Fruit fly (Drosophila melanogaster) whole organism, embryonic: ENCODE results near the gene CG8142.

Experiments
- B-H2 ChIP-seq: fragments of 200-800 bp; sonication (Bioruptor generic); optimal IDR thresholded peaks from 2 replicates; lab custom pipeline; 2018; ENCODE audit warnings: missing biosample characterization, mild to moderate bottlenecking, missing genetic modification characterization
- CG10147 ChIP-seq: fragments of 200-800 bp; sonication (Bioruptor generic); optimal IDR thresholded peaks from 2 replicates; lab custom pipeline; 2019; ENCODE audit warnings: missing biosample characterization, mild to moderate bottlenecking, missing genetic modification characterization, moderate library complexity
- CG11456 ChIP-seq: fragments of 200-800 bp; sonication (Bioruptor generic); IDR thresholded peaks from 3 replicates; pipeline ENCODE4 v1.3.6; 2022; ENCODE audit warnings: missing biosample characterization, missing genetic modification characterization
- CG12391 ChIP-seq: fragments of 200-800 bp; sonication (Bioruptor generic); optimal IDR thresholded peaks from 3 replicates; lab custom pipeline; 2018; ENCODE audit warnings: missing biosample characterization, mild to moderate bottlenecking, missing genetic modification characterization, moderate library complexity
- CG12744 ChIP-seq: fragments of 200-800 bp; sonication (Bioruptor generic); optimal IDR thresholded peaks from 2 replicates; lab custom pipeline; 2016; ENCODE audit warnings: missing biosample characterization, missing genetic modification characterization
- CG13296 ChIP-seq: fragments of 200-800 bp; sonication (Bioruptor generic); optimal IDR thresholded peaks from 3 replicates; lab custom pipeline; 2018; ENCODE audit warnings: missing biosample characterization, mild to moderate bottlenecking, missing genetic modification characterization
- CG13424 ChIP-seq: fragments of 200-800 bp; sonication (Bioruptor generic); optimal IDR thresholded peaks from 2 replicates; lab custom pipeline; 2019; ENCODE audit warnings: missing biosample characterization, mild to moderate bottlenecking, missing genetic modification characterization, moderate library complexity
- CG2116 ChIP-seq: fragments of 200-800 bp; sonication (Bioruptor generic); optimal IDR thresholded peaks from 3 replicates; lab custom pipeline; 2018; ENCODE audit warnings: missing biosample characterization, mild to moderate bottlenecking, missing genetic modification characterization
- CG30403 ChIP-seq: fragments of 200-800 bp; sonication (Bioruptor generic); optimal IDR thresholded peaks from 3 replicates; lab custom pipeline; 2016; ENCODE audit warnings: missing biosample characterization, missing genetic modification characterization
- CG33557 ChIP-seq: fragments of 200-800 bp; sonication (Bioruptor generic); optimal IDR thresholded peaks from 2 replicates; lab custom pipeline; 2019; ENCODE audit warnings: missing biosample characterization, mild to moderate bottlenecking, missing genetic modification characterization, moderate library complexity
- CG34376 ChIP-seq: fragments of 200-800 bp; sonication (Bioruptor generic); optimal IDR thresholded peaks from 2 replicates; lab custom pipeline; 2018; ENCODE audit warnings: missing biosample characterization, mild to moderate bottlenecking, missing genetic modification characterization
- CG4617 ChIP-seq: fragments of 200-800 bp; sonication (Bioruptor generic); optimal IDR thresholded peaks from 3 replicates; lab custom pipeline; 2016; ENCODE audit warnings: missing biosample characterization, missing genetic modification characterization, borderline replicate concordance
- CG4730 ChIP-seq: fragments of 200-800 bp; sonication (Bioruptor generic); IDR thresholded peaks from 2 replicates; pipeline ENCODE4 v1.3.6; 2022; ENCODE audit warnings: missing biosample characterization, missing genetic modification characterization
- CG6689 ChIP-seq: fragments of 200-800 bp; sonication (Bioruptor generic); IDR thresholded peaks from 2 replicates; pipeline ENCODE4 v1.3.6; 2022; ENCODE audit warnings: missing biosample characterization, missing genetic modification characterization
- CG8924 ChIP-seq: fragments of 200-800 bp; optimal IDR thresholded peaks from 3 replicates; lab custom pipeline; 2019; ENCODE audit warnings: missing biosample characterization, mild to moderate bottlenecking, missing genetic modification characterization, moderate library complexity
- CG9727 ChIP-seq: fragments of 200-800 bp; sonication (Bioruptor generic); optimal IDR thresholded peaks from 3 replicates; lab custom pipeline; 2017; ENCODE audit warnings: missing biosample characterization, mild to moderate bottlenecking, missing genetic modification characterization
- CG9797 ChIP-seq: fragments of 200-800 bp; sonication (Bioruptor generic); optimal IDR thresholded peaks from 3 replicates; lab custom pipeline; 2018; ENCODE audit warnings: missing biosample characterization, mild to moderate bottlenecking, missing genetic modification characterization
- CG9932 ChIP-seq: fragments of 200-800 bp; sonication (Bioruptor generic); IDR thresholded peaks from 2 replicates; pipeline ENCODE4 v1.3.6; 2022; ENCODE audit warnings: missing biosample characterization, missing genetic modification characterization
- D ChIP-seq, 2 experiments: fragments of 200-800 bp in 1 of 2; fragments of >200 bp in 1 of 2; sonication (Bioruptor generic) in 1 of 2; optimal IDR thresholded peaks; 2 replicates in 1 of 2; 3 replicates in 1 of 2; lab custom pipeline; 2017; ENCODE audit warnings: mild to moderate bottlenecking in 1 of 2, missing biosample characterization in 1 of 2, missing genetic modification characterization in 1 of 2, missing genetic modification reagents in 1 of 2
- Dad ChIP-seq: fragments of 200-800 bp; sonication (Bioruptor generic); optimal IDR thresholded peaks from 3 replicates; lab custom pipeline; 2016; ENCODE audit warnings: missing biosample characterization, missing genetic modification characterization
- Dp ChIP-seq: fragments of 200-800 bp; sonication (Bioruptor generic); optimal IDR thresholded peaks from 2 replicates; lab custom pipeline; 2018; ENCODE audit warnings: missing biosample characterization, mild to moderate bottlenecking, missing genetic modification characterization, moderate library complexity
- Drgx ChIP-seq: fragments of 200-800 bp; sonication (Bioruptor generic); IDR thresholded peaks from 2 replicates; pipeline ENCODE4 v1.3.6; 2022; ENCODE audit warnings: missing biosample characterization, missing genetic modification characterization
- Hr51 ChIP-seq, 2 experiments: fragments of 200-800 bp; sonication (Bioruptor generic); optimal IDR thresholded peaks; 2 replicates in 1 of 2; 3 replicates in 1 of 2; lab custom pipeline; 2016 to 2018; ENCODE audit warnings: missing biosample characterization in 2 of 2, missing genetic modification characterization in 2 of 2, mild to moderate bottlenecking in 1 of 2, moderate library complexity in 1 of 2
- Hsf ChIP-seq: fragments of 200-800 bp; sonication (Bioruptor generic); optimal IDR thresholded peaks from 3 replicates; lab custom pipeline; 2016; ENCODE audit warnings: missing biosample characterization, missing genetic modification characterization
- Mad ChIP-seq: fragments of 200-800 bp; sonication (Bioruptor generic); optimal IDR thresholded peaks from 2 replicates; lab custom pipeline; 2016; ENCODE audit warnings: missing biosample characterization, missing genetic modification characterization
- Max ChIP-seq: fragments of 200-800 bp; sonication (Bioruptor generic); optimal IDR thresholded peaks from 2 replicates; lab custom pipeline; 2016; ENCODE audit warnings: missing biosample characterization, mild to moderate bottlenecking, missing genetic modification characterization
- Oli ChIP-seq: fragments of 200-800 bp; sonication (Bioruptor generic); optimal IDR thresholded peaks from 2 replicates; lab custom pipeline; 2018; ENCODE audit warnings: missing biosample characterization, mild to moderate bottlenecking, missing genetic modification characterization, moderate library complexity
- Opbp ChIP-seq: fragments of 200-800 bp; sonication (Bioruptor generic); IDR thresholded peaks from 3 replicates; pipeline ENCODE4 v1.3.6; 2022; ENCODE audit warnings: missing biosample characterization, missing genetic modification characterization; ENCODE audit not compliant: partially characterized antibody
- Poxn ChIP-seq: fragments of 200-800 bp; sonication (Bioruptor generic); IDR thresholded peaks from 2 replicates; pipeline ENCODE4 v1.3.6; 2022; ENCODE audit warnings: missing biosample characterization, missing genetic modification characterization
- Sin3A ChIP-seq: fragments of >200 bp; optimal IDR thresholded peaks from 2 replicates; lab custom pipeline; 2018
- Trl ChIP-seq, 3 experiments: fragments of >200 bp in 2 of 3; fragments of 200-800 bp in 1 of 3; sonication (Bioruptor generic) in 1 of 3; optimal IDR thresholded peaks; 2 replicates in 1 of 3; 3 replicates in 2 of 3; lab custom pipeline; 2016 to 2017; ENCODE audit warnings: missing biosample characterization in 1 of 3, missing genetic modification characterization in 1 of 3
- Xrp1 ChIP-seq: fragments of 200-800 bp; sonication (Bioruptor generic); IDR thresholded peaks from 2 replicates; pipeline ENCODE4 v1.3.6; 2022; ENCODE audit warnings: missing biosample characterization, missing genetic modification characterization
- ara ChIP-seq: fragments of 200-800 bp; sonication (Bioruptor generic); IDR thresholded peaks from 2 replicates; pipeline ENCODE4 v1.3.6; 2022; ENCODE audit warnings: missing biosample characterization, missing genetic modification characterization
- ato ChIP-seq: fragments of 200-800 bp; sonication (Bioruptor generic); IDR thresholded peaks from 2 replicates; pipeline ENCODE4 v1.3.6; 2022; ENCODE audit warnings: missing biosample characterization, missing genetic modification characterization; ENCODE audit not compliant: partially characterized antibody
- chm ChIP-seq: fragments of 200-800 bp; sonication (Bioruptor generic); IDR thresholded peaks from 2 replicates; pipeline ENCODE4 v1.3.6; 2022; ENCODE audit warnings: missing biosample characterization, missing genetic modification characterization
- dmrt11E ChIP-seq: fragments of 200-800 bp; sonication (Bioruptor generic); optimal IDR thresholded peaks from 3 replicates; lab custom pipeline; 2018; ENCODE audit warnings: missing biosample characterization, mild to moderate bottlenecking, missing genetic modification characterization, moderate library complexity
- dpn ChIP-seq, 2 experiments: fragments of 200-800 bp; sonication (Bioruptor generic); optimal IDR thresholded peaks; 3 replicates each; lab custom pipeline; 2016; ENCODE audit warnings: missing biosample characterization in 2 of 2, missing genetic modification characterization in 2 of 2
- ems ChIP-seq: fragments of 200-800 bp; sonication (Bioruptor generic); optimal IDR thresholded peaks from 3 replicates; lab custom pipeline; 2016; ENCODE audit warnings: missing biosample characterization, missing genetic modification characterization
- fd96Cb ChIP-seq: fragments of 200-800 bp; sonication (Bioruptor generic); optimal IDR thresholded peaks from 2 replicates; lab custom pipeline; 2018; ENCODE audit warnings: missing biosample characterization, mild to moderate bottlenecking, missing genetic modification characterization, moderate library complexity
- gfzf ChIP-seq: fragments of 200-800 bp; sonication (Bioruptor generic); optimal IDR thresholded peaks from 2 replicates; lab custom pipeline; 2016; ENCODE audit warnings: missing biosample characterization, mild to moderate bottlenecking, missing genetic modification characterization, moderate library complexity
- ken ChIP-seq: fragments of 200-800 bp; sonication (Bioruptor generic); IDR thresholded peaks from 3 replicates; pipeline ENCODE4 v1.3.6; 2022; ENCODE audit warnings: missing biosample characterization, missing genetic modification characterization
- klu ChIP-seq: fragments of 200-800 bp; sonication (Bioruptor generic); IDR thresholded peaks from 2 replicates; pipeline ENCODE4 v1.3.6; 2022; ENCODE audit warnings: missing biosample characterization, missing genetic modification characterization
- nom ChIP-seq: fragments of 200-800 bp; sonication (Bioruptor generic); optimal IDR thresholded peaks from 2 replicates; lab custom pipeline; 2017; ENCODE audit warnings: missing biosample characterization, missing genetic modification characterization, mild to moderate bottlenecking, moderate library complexity, missing genetic modification reagents
- onecut ChIP-seq: fragments of 200-800 bp; sonication (Bioruptor generic); IDR thresholded peaks from 2 replicates; pipeline ENCODE4 v1.3.6; 2022; ENCODE audit warnings: missing biosample characterization, missing genetic modification characterization
- prd ChIP-seq, 3 experiments: fragments of >200 bp in 2 of 3; fragments of 200-800 bp in 1 of 3; sonication (Bioruptor generic) in 1 of 3; optimal IDR thresholded peaks in 2 of 3; IDR thresholded peaks in 1 of 3; 2 replicates in 2 of 3; 3 replicates in 1 of 3; pipeline versions ENCODE4 v1.3.6 to Lab custom; 2017 to 2022; ENCODE audit warnings: missing biosample characterization in 1 of 3, missing genetic modification characterization in 1 of 3
- pzg ChIP-seq: fragments of 200-800 bp; sonication (Bioruptor generic); optimal IDR thresholded peaks from 3 replicates; lab custom pipeline; 2018; ENCODE audit warnings: missing biosample characterization, mild to moderate bottlenecking, missing genetic modification characterization, moderate library complexity
- sens ChIP-seq: fragments of 200-800 bp; sonication (Bioruptor generic); peaks from one replicate; lab custom pipeline; 2016; ENCODE audit warnings: missing biosample characterization, missing genetic modification characterization
- sisA ChIP-seq: fragments of 200-800 bp; sonication (Bioruptor generic); IDR thresholded peaks from 2 replicates; pipeline ENCODE4 v1.3.6; 2022; ENCODE audit warnings: missing biosample characterization, missing genetic modification characterization
- sug ChIP-seq: fragments of 200-800 bp; optimal IDR thresholded peaks from 2 replicates; lab custom pipeline; 2019; ENCODE audit warnings: missing biosample characterization, mild to moderate bottlenecking, missing genetic modification characterization, moderate library complexity
- tap ChIP-seq: fragments of 200-800 bp; optimal IDR thresholded peaks from 3 replicates; lab custom pipeline; 2019; ENCODE audit warnings: missing biosample characterization, mild to moderate bottlenecking, missing genetic modification characterization, moderate library complexity

CG8142 gene

dm6 chrX:17860711-17861110 is 16.2 kb upstream of the CG8142 start, which contains the start of the genes Arp8 and CG6769 (continued):
- TF ChIP-seq tap (no peak), CG30403 (GFP tag; lab: Kevin White, UChicago) (peak; percentile 19), Max (GFP tag; lab: Kevin White, UChicago) (peak; percentile 72), CG12391 (tag; lab: Kevin White, UChicago) (peak; percentile 55), sug (tag; lab: Kevin White, UChicago) (no peak), CG11456 (GFP tag; lab: Robert Waterston, UW) (no peak), Dp (GFP tag; lab: Kevin White, UChicago) (peak; percentile 14), CG34376 (GFP tag; lab: Kevin White, UChicago) (no peak), sisA (no peak), ken (GFP tag; lab: Robert Waterston, UW) (no peak), Hr51 (GFP tag; optimal IDR thresholded peaks at IDR 0.05; lab: Kevin White, UChicago) (no peak), ara (GFP tag; lab: Robert Waterston, UW) (no peak), klu (no peak), CG13424 (peak; percentile 6), Oli (tag; lab: Kevin White, UChicago) (no peak), Opbp (no peak), ems (GFP tag; lab: Kevin White, UChicago) (no peak), CG13296 (GFP tag; lab: Kevin White, UChicago) (peak; percentile 8), CG9797 (GFP tag; lab: Kevin White, UChicago) (peak; percentile 80), sens (GFP tag; lab: Kevin White, UChicago) (peak; percentile 58), Drgx (GFP tag; lab: Robert Waterston, UW) (no peak), Xrp1 (GFP tag; lab: Robert Waterston, UW) (0 out of 2 replicates have a peak, but pooled peaks have one; percentile 14), gfzf (GFP tag; lab: Kevin White, UChicago) (peak; percentile 68), CG8924 (tag; lab: Kevin White, UChicago) (peak; percentile 47), CG9932 (GFP tag; lab: Robert Waterston, UW) (no peak), CG4730 (GFP tag; lab: Robert Waterston, UW) (no peak), CG33557 (GFP tag; lab: Kevin White, UChicago) (peak; percentile 22), chm (GFP tag; lab: Robert Waterston, UW) (no peak), Dad (GFP tag; lab: Kevin White, UChicago) (no peak), fd96Cb (tag; lab: Kevin White, UChicago) (no peak), D (optimal IDR thresholded peaks at IDR 0.05; lab: Kevin White, UChicago) (no peak), D (GFP tag; optimal IDR thresholded peaks at IDR 0.05; lab: Kevin White, UChicago) (no peak), Sin3A (lab: Kevin White, UChicago) (peak; percentile 36), CG12744 (GFP tag; lab: Kevin White, UChicago) (no peak), CG6689 (GFP tag; lab: Robert Waterston, UW) (no peak), Poxn (no peak), pzg (GFP tag; lab: Kevin White, UChicago) (peak; percentile 46), Hsf (GFP tag; lab: Kevin White, UChicago) (peak; percentile 20), ato (GFP tag; lab: Robert Waterston, UW) (no peak), B-H2 (GFP tag; lab: Kevin White, UChicago) (peak; percentile 1), prd (optimal IDR thresholded peaks at IDR 0.05; lab: Kevin White, UChicago) (no peak), prd (GFP tag; IDR thresholded peaks at IDR 0.05; lab: Robert Waterston, UW) (no peak), CG9727 (GFP tag; lab: Kevin White, UChicago) (peak; percentile 19), onecut (no peak), CG4617 (GFP tag; lab: Kevin White, UChicago) (peak; percentile 28), Mad (GFP tag; lab: Kevin White, UChicago) (no peak), dpn (GFP tag; optimal IDR thresholded peaks at IDR 0.05; lab: Kevin White, UChicago) (peak in 1 of 2 experiments; percentile 16), nom (GFP tag; lab: Kevin White, UChicago) (peak; percentile 2), CG2116 (GFP tag; lab: Kevin White, UChicago) (peak; percentile 53), Trl (optimal IDR thresholded peaks at IDR 0.05; lab: Kevin White, UChicago) (no peak), Trl (GFP tag; optimal IDR thresholded peaks at IDR 0.05; lab: Kevin White, UChicago) (no peak), CG10147 (peak; percentile 22), dmrt11E (tag; lab: Kevin White, UChicago) (no peak)
